Worm (Caenorhabditis elegans): ENCODE data around the gene F40B5.2.

F40B5.2 gene

ce11 chrX:8381651-8382050 is 14.0 kb downstream of the F40B5.2 start (continued):
- TF ChIP-seq madf-8 (GFP tag; conservative IDR thresholded peaks at IDR 0.05) (no peak), tbp1 (GFP tag; optimal IDR thresholded peaks at IDR 0.05) (peak; percentile 95), ceh-100 (GFP tag; IDR thresholded peaks at IDR 0.05) (peak; percentile 45; the same call in 1 of the 2 replicates), lir-1 (GFP tag; conservative IDR thresholded peaks at IDR 0.05) (no peak), C06A6.2 (GFP tag; conservative IDR thresholded peaks at IDR 0.05) (no peak), mes-4 (tag; optimal IDR thresholded peaks at IDR 0.05) (peak; percentile 50), F57A8.1 (GFP tag; optimal IDR thresholded peaks at IDR 0.05) (no peak), unc-62 (GFP tag; optimal IDR thresholded peaks at IDR 0.05) (no peak), B0019.2 (GFP tag; conservative IDR thresholded peaks at IDR 0.05) (no peak), dpff-1 (tag; optimal IDR thresholded peaks at IDR 0.05) (no peak), egl-18 (GFP tag; IDR thresholded peaks at IDR 0.05) (no peak), nhr-120 (GFP tag; IDR thresholded peaks at IDR 0.05) (no peak), Y95B8A.8 (GFP tag; IDR thresholded peaks at IDR 0.05) (no peak), lin-35 (GFP tag; optimal IDR thresholded peaks at IDR 0.05) (no peak), xnd-1 (tag; optimal IDR thresholded peaks at IDR 0.05) (no peak), egl-44 (GFP tag; IDR thresholded peaks at IDR 0.05) (0 out of 2 replicates have a peak, but pooled peaks have one; percentile 47), repo-1 (tag; optimal IDR thresholded peaks at IDR 0.05) (peak; percentile 58), T07F8.4 (tag; optimal IDR thresholded peaks at IDR 0.05) (peak; percentile 43), F55B11.4 (tag; optimal IDR thresholded peaks at IDR 0.05; ENCODE audit: borderline replicate concordance, insufficient read depth) (no peak), cebp-2 (GFP tag; IDR thresholded peaks at IDR 0.05) (no peak), ztf-18 (tag; optimal IDR thresholded peaks at IDR 0.05) (peak; percentile 46), unc-130 (GFP tag; optimal IDR thresholded peaks at IDR 0.05) (no peak), madf-3 (GFP tag; IDR thresholded peaks at IDR 0.05) (no peak), ceh-79 (tag; optimal IDR thresholded peaks at IDR 0.05) (no peak), hlh-12 (tag; optimal IDR thresholded peaks at IDR 0.05) (no peak), nhr-27 (tag; optimal IDR thresholded peaks at IDR 0.05) (no peak), snpc-1.1 (tag; optimal IDR thresholded peaks at IDR 0.05; ENCODE audit: insufficient read depth) (no peak), B0035.1 (tag; optimal IDR thresholded peaks at IDR 0.05) (no peak), ets-4 (GFP tag; optimal IDR thresholded peaks at IDR 0.05) (no peak), ceh-91 (GFP tag; IDR thresholded peaks at IDR 0.05) (no peak), tlf-1 (GFP tag; optimal IDR thresholded peaks at IDR 0.05) (no peak), nfya-1 (tag; optimal IDR thresholded peaks at IDR 0.05; ENCODE audit: borderline replicate concordance, insufficient read depth) (no peak), ceh-58 (GFP tag; IDR thresholded peaks at IDR 0.05) (no peak), ztf-28 (GFP tag; IDR thresholded peaks at IDR 0.05) (0 out of 2 replicates have a peak, but pooled peaks have one; percentile 27), K11D2.4 (GFP tag; IDR thresholded peaks at IDR 0.05) (no peak), Y53G8AR.9 (GFP tag; conservative IDR thresholded peaks at IDR 0.05) (0 out of 2 replicates have a peak, but pooled peaks have one; percentile 16), let-526 (GFP tag; IDR thresholded peaks at IDR 0.05) (no peak), bed-2 (GFP tag; IDR thresholded peaks at IDR 0.05) (no peak)

- TF ChIP-seq zfh-2 (GFP tag; conservative IDR thresholded peaks at IDR 0.05): peak; percentile 29; the same call in 1 of the 2 replicates
- no peak for TF ChIP-seq snpc-3.4 (tag; optimal IDR thresholded peaks at IDR 0.05)
These were observed 17.1 kb downstream of the F40B5.2 start, which contains the start of gene F41D9.2 for ce11 chrX:8384642-8385181. Gene F41D9.2, minus strand, starts transcription at chrX:8384945.
